Worm (Caenorhabditis elegans): Measurements from ENCODE around the gene kbp-3.

DNA sequence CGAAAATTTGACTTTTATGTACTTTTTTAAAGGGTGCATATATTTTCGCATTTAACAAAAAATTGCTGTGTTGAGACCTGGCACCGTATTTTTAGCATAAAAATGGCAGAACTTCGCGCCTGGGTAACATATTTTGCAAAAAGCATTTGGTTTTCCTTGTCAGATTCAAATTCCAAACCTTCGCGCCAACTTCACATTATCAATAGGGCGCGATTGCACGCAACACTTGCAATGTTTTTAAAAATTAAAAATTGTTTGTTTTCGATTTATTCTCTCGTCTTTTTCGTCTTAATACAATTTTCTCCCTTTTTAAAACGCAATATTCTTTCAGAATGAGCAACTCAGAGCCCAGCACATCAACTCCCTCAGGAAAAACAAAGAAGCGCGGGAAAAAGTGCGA, 6.2 kb downstream of the kbp-3 start, which contains the start of gene mes-2:
- TF ChIP-seq him-1 (tag; optimal IDR thresholded peaks at IDR 0.05), result no peak
- TF ChIP-seq dao-5 (tag; optimal IDR thresholded peaks at IDR 0.05), result no peak

Measured in whole organism, L4/young adult.